Worm (Caenorhabditis elegans) whole organism, young adult: ENCODE results near the gene C02B8.7.

ENCODE experiments used
- B0019.2 ChIP-seq: fragments of 200-800 bp; sonication (Bioruptor generic); conservative IDR thresholded peaks from 2 replicates; pipeline ENCODE4 v1.3.6; 2022; ENCODE audit warnings: missing genetic modification reagents, missing genetic modification characterization, missing compliant biosample characterization
- B0035.1 ChIP-seq: sonication (generic microtip); optimal IDR thresholded peaks from 2 replicates; lab custom pipeline; 2016; ENCODE audit warnings: missing genetic modification characterization, mild to moderate bottlenecking, missing compliant biosample characterization, missing genotype, missing genetic modification reagents
- B0261.1 ChIP-seq: sonication (generic microtip); optimal IDR thresholded peaks from 2 replicates; lab custom pipeline; 2016; ENCODE audit warnings: mild to moderate bottlenecking, missing genetic modification characterization, moderate library complexity, missing compliant biosample characterization
- D2030.7 ChIP-seq: fragments of 200-800 bp; sonication (Bioruptor generic); IDR thresholded peaks from 2 replicates; pipeline ENCODE4 v1.3.6; 2022; ENCODE audit warnings: missing genetic modification reagents, missing genetic modification characterization, missing compliant biosample characterization
- F10E7.11 ChIP-seq: sonication (generic microtip); optimal IDR thresholded peaks from 2 replicates; lab custom pipeline; 2017; ENCODE audit warnings: mild to moderate bottlenecking, missing genetic modification characterization, moderate library complexity, missing compliant biosample characterization
- F52B5.7 ChIP-seq: sonication (generic microtip); optimal IDR thresholded peaks from 2 replicates; lab custom pipeline; 2016; ENCODE audit warnings: mild to moderate bottlenecking, missing genetic modification characterization, missing compliant biosample characterization
- K11D2.4 ChIP-seq: fragments of 200-800 bp; sonication (Bioruptor generic); IDR thresholded peaks from 2 replicates; pipeline ENCODE4 v1.3.6; 2022; ENCODE audit warnings: missing genetic modification reagents, missing genetic modification characterization, missing compliant biosample characterization
- K12H6.12 ChIP-seq: fragments of 200-800 bp; sonication (Bioruptor generic); optimal IDR thresholded peaks from 2 replicates; lab custom pipeline; 2018; ENCODE audit warnings: mild to moderate bottlenecking, missing genetic modification characterization, missing compliant biosample characterization
- T07F8.4 ChIP-seq: sonication (generic microtip); optimal IDR thresholded peaks from 2 replicates; lab custom pipeline; 2016; ENCODE audit warnings: mild to moderate bottlenecking, missing genetic modification characterization, moderate library complexity, missing compliant biosample characterization
- T26A5.8 ChIP-seq: sonication (generic microtip); optimal IDR thresholded peaks from 2 replicates; lab custom pipeline; 2016; ENCODE audit warnings: missing genetic modification characterization, missing compliant biosample characterization
- Y67H2A.10 ChIP-seq: fragments of 200-800 bp; sonication (Bioruptor generic); conservative IDR thresholded peaks from 2 replicates; pipeline ENCODE4 v1.3.6; 2022; ENCODE audit warnings: missing genetic modification reagents, missing genetic modification characterization, missing compliant biosample characterization
- ZK185.1 ChIP-seq: sonication (generic microtip); optimal IDR thresholded peaks from 2 replicates; lab custom pipeline; 2016; ENCODE audit warnings: mild to moderate bottlenecking, missing genetic modification characterization, missing compliant biosample characterization; ENCODE audit not compliant: poor library complexity, severe bottlenecking
- ama-1 ChIP-seq, 3 experiments: fragments of 150-350 bp in 1 of 3; sonication (generic microtip) in 2 of 3; optimal IDR thresholded peaks; 2 replicates each; lab custom pipeline; 2014 to 2018; ENCODE audit warnings: missing biosample characterization in 2 of 3, missing genetic modification characterization in 2 of 3, missing genetic modification reagents in 2 of 3
- aptf-3 ChIP-seq: fragments of 200-800 bp; sonication (Bioruptor generic); IDR thresholded peaks from 2 replicates; pipeline ENCODE4 v1.3.6; 2022; ENCODE audit warnings: missing genetic modification characterization, missing compliant biosample characterization
- ceh-40 ChIP-seq: fragments of 200-800 bp; sonication (Bioruptor generic); IDR thresholded peaks from 2 replicates; pipeline ENCODE4 v1.3.6; 2022; ENCODE audit warnings: missing genetic modification characterization, missing compliant biosample characterization
- ceh-79 ChIP-seq: sonication (generic microtip); optimal IDR thresholded peaks from 2 replicates; lab custom pipeline; 2017; ENCODE audit warnings: mild to moderate bottlenecking, missing genetic modification characterization, missing compliant biosample characterization
- die-1 ChIP-seq: sonication (generic microtip); optimal IDR thresholded peaks from 2 replicates; lab custom pipeline; 2016; ENCODE audit warnings: missing genotype, mild to moderate bottlenecking, missing genetic modification characterization, missing compliant biosample characterization
- dox-1 ChIP-seq: fragments of 200-800 bp; sonication (Bioruptor generic); IDR thresholded peaks from 2 replicates; pipeline ENCODE4 v1.3.6; 2022; ENCODE audit warnings: missing genetic modification reagents, missing genetic modification characterization, missing compliant biosample characterization
- dpl-1 ChIP-seq: fragments of 150-350 bp; optimal IDR thresholded peaks from 2 replicates; lab custom pipeline; 2014; ENCODE audit warnings: missing biosample characterization, missing genetic modification reagents, missing genetic modification characterization
- gei-17 ChIP-seq: fragments of 200-800 bp; sonication (Bioruptor generic); optimal IDR thresholded peaks from 2 replicates; lab custom pipeline; 2018; ENCODE audit warnings: mild to moderate bottlenecking, missing genetic modification characterization, missing compliant biosample characterization
- him-1 ChIP-seq: sonication (generic microtip); optimal IDR thresholded peaks from 2 replicates; lab custom pipeline; 2016; ENCODE audit warnings: missing genotype, missing genetic modification reagents, missing genetic modification characterization, missing compliant biosample characterization
- hmg-1.2 ChIP-seq: fragments of 200-800 bp; sonication (Bioruptor generic); IDR thresholded peaks from 2 replicates; pipeline ENCODE4 v1.3.6; 2022; ENCODE audit warnings: missing genetic modification reagents, missing genetic modification characterization, missing compliant biosample characterization
- hrde-1 ChIP-seq: sonication (generic microtip); optimal IDR thresholded peaks from 2 replicates; lab custom pipeline; 2016; ENCODE audit warnings: missing genetic modification characterization, mild to moderate bottlenecking, missing compliant biosample characterization, moderate library complexity, missing genotype, missing genetic modification reagents, borderline replicate concordance
- let-526 ChIP-seq: fragments of 200-800 bp; sonication (Bioruptor generic); IDR thresholded peaks from 2 replicates; pipeline ENCODE4 v1.3.6; 2022; ENCODE audit warnings: missing genetic modification reagents, missing genetic modification characterization, missing compliant biosample characterization
- let-607 ChIP-seq, 2 experiments: fragments of 200-800 bp in 1 of 2; sonication (Bioruptor generic) in 1 of 2; sonication (generic microtip) in 1 of 2; optimal IDR thresholded peaks; 2 replicates each; lab custom pipeline; 2016 to 2018; ENCODE audit warnings: mild to moderate bottlenecking in 2 of 2, missing compliant biosample characterization in 2 of 2, missing genetic modification characterization in 2 of 2, moderate library complexity in 2 of 2, missing genotype in 1 of 2
- lin-26 ChIP-seq: fragments of 200-800 bp; sonication (Bioruptor generic); IDR thresholded peaks from 2 replicates; pipeline ENCODE4 v1.3.6; 2022; ENCODE audit warnings: missing genetic modification reagents, missing genetic modification characterization, missing compliant biosample characterization
- lin-40 ChIP-seq: sonication (generic microtip); optimal IDR thresholded peaks from 2 replicates; lab custom pipeline; 2016; ENCODE audit warnings: missing genetic modification characterization, mild to moderate bottlenecking, missing compliant biosample characterization, missing genotype, missing genetic modification reagents
- lir-1 ChIP-seq: fragments of 200-800 bp; sonication (Bioruptor generic); conservative IDR thresholded peaks from 2 replicates; pipeline ENCODE4 v1.3.6; 2022; ENCODE audit warnings: missing genetic modification reagents, missing genetic modification characterization, missing compliant biosample characterization
- nhr-120 ChIP-seq: fragments of 200-800 bp; sonication (Bioruptor generic); IDR thresholded peaks from 2 replicates; pipeline ENCODE4 v1.3.6; 2022; ENCODE audit warnings: missing genetic modification characterization, missing compliant biosample characterization
- nhr-27 ChIP-seq: fragments of 200-800 bp; sonication (Bioruptor generic); optimal IDR thresholded peaks from 2 replicates; lab custom pipeline; 2018; ENCODE audit warnings: mild to moderate bottlenecking, missing genetic modification characterization, moderate library complexity, missing compliant biosample characterization
- nhr-80 ChIP-seq: sonication (generic microtip); optimal IDR thresholded peaks from 2 replicates; lab custom pipeline; 2016; ENCODE audit warnings: missing genetic modification characterization, missing compliant biosample characterization
- nhr-90 ChIP-seq: sonication (generic microtip); optimal IDR thresholded peaks from 2 replicates; lab custom pipeline; 2016; ENCODE audit warnings: missing genotype, mild to moderate bottlenecking, missing genetic modification characterization, missing compliant biosample characterization
- rec-8 ChIP-seq, 2 experiments: sonication (generic microtip); optimal IDR thresholded peaks; 2 replicates each; lab custom pipeline; 2016; ENCODE audit warnings: mild to moderate bottlenecking in 2 of 2, missing genetic modification characterization in 2 of 2, missing genetic modification reagents in 2 of 2, missing genotype in 2 of 2, missing biosample characterization in 1 of 2, missing compliant biosample characterization in 1 of 2, moderate library complexity in 1 of 2
- repo-1 ChIP-seq: sonication (generic microtip); optimal IDR thresholded peaks from 2 replicates; lab custom pipeline; 2017; ENCODE audit warnings: mild to moderate bottlenecking, missing genetic modification characterization, missing compliant biosample characterization
- rpc-1 ChIP-seq, 2 experiments: fragments of 150-350 bp in 1 of 2; sonication (generic microtip) in 1 of 2; optimal IDR thresholded peaks; 2 replicates each; lab custom pipeline; 2014 to 2018; ENCODE audit warnings: missing biosample characterization in 1 of 2, missing genetic modification characterization in 1 of 2, missing genetic modification reagents in 1 of 2, missing genotype in 1 of 2
- tbp1 ChIP-seq: fragments of 200-800 bp; sonication (Bioruptor generic); optimal IDR thresholded peaks from 2 replicates; lab custom pipeline; 2018; ENCODE audit warnings: mild to moderate bottlenecking, missing genetic modification characterization, missing compliant biosample characterization
- unc-62 ChIP-seq: fragments of 150-350 bp; optimal IDR thresholded peaks from 2 replicates; lab custom pipeline; 2014; ENCODE audit warnings: missing biosample characterization, missing genetic modification reagents, missing genetic modification characterization
- ztf-22 ChIP-seq: fragments of 200-800 bp; sonication (Bioruptor generic); optimal IDR thresholded peaks from 2 replicates; lab custom pipeline; 2018; ENCODE audit warnings: mild to moderate bottlenecking, missing genetic modification characterization, moderate library complexity, missing compliant biosample characterization
- ztf-25 ChIP-seq: fragments of 200-800 bp; sonication (Bioruptor generic); IDR thresholded peaks from 2 replicates; pipeline ENCODE4 v1.3.6; 2022; ENCODE audit warnings: missing genetic modification reagents, missing genetic modification characterization, missing compliant biosample characterization
- ztf-28 ChIP-seq: fragments of 200-800 bp; sonication (Bioruptor generic); IDR thresholded peaks from 2 replicates; pipeline ENCODE4 v1.3.6; 2022; ENCODE audit warnings: missing genetic modification reagents, missing genetic modification characterization, missing compliant biosample characterization

C02B8.7 gene

ce11 chrX:8150621-8151020 is 12.9 kb upstream of the C02B8.7 start, which contains the start of gene F22F1.2:
TSS of gene F22F1.2 (minus strand) at chrX:8150721.
- TF ChIP-seq lin-40 (tag; lab: Kevin White, UChicago) (no peak), ceh-79 (tag; lab: Kevin White, UChicago) (no peak), Y67H2A.10 (GFP tag; lab: Robert Waterston, UW) (no peak), ZK185.1 (tag; lab: Kevin White, UChicago) (no peak), rpc-1 (optimal IDR thresholded peaks at IDR 0.05; lab: Kevin White, UChicago) (no peak), rpc-1 (tag; optimal IDR thresholded peaks at IDR 0.05; lab: Kevin White, UChicago) (no peak), B0019.2 (GFP tag; lab: Robert Waterston, UW) (no peak), F10E7.11 (tag; lab: Kevin White, UChicago) (no peak), repo-1 (tag; lab: Kevin White, UChicago) (no peak), gei-17 (no peak), lir-1 (GFP tag; lab: Robert Waterston, UW) (no peak), aptf-3 (GFP tag; lab: Robert Waterston, UW) (no peak), him-1 (tag; lab: Kevin White, UChicago) (no peak), F52B5.7 (no peak), hrde-1 (tag; lab: Kevin White, UChicago) (no peak), nhr-80 (no peak), unc-62 (no peak), K11D2.4 (no peak), nhr-27 (tag; lab: Kevin White, UChicago) (no peak), ztf-28 (no peak), D2030.7 (GFP tag; lab: Robert Waterston, UW) (no peak)
- TF ChIP-seq, all 124 proteins: peak for 0

DNA sequence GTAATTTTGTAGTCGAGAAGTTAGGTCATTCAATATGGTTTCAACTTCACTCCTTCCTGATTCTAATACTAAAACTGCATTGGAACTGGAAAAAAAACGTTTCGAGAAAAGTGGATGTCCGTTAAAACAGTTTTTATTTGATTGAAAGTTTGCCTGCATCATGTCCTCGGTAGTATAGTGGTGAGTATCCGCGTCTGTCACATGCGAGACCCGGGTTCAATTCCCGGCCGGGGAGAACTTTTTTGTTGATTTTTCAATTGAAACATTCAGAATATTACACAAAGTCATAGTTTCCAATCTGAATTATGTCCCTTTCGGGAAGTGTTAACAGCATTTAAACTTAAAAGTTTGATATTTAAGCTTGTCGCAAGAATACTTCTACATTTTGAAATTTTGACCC is 11.3 kb upstream of the C02B8.7 start:
- TF ChIP-seq die-1 (tag; lab: Kevin White, UChicago) = peak; percentile 50
- TF ChIP-seq ama-1 (optimal IDR thresholded peaks at IDR 0.05; lab: Kevin White, UChicago) = no peak
- peak in 1 of 2 experiments; percentile 56 for TF ChIP-seq ama-1 (GFP tag; optimal IDR thresholded peaks at IDR 0.05; lab: Kevin White, UChicago)
- peak; percentile 39; the same call in 1 of the 2 replicates for TF ChIP-seq ztf-25 (GFP tag; lab: Robert Waterston, UW)
- TF ChIP-seq aptf-3 (GFP tag; lab: Robert Waterston, UW) = no peak
- TF ChIP-seq let-526 (GFP tag; lab: Robert Waterston, UW) = no peak
- no peak for TF ChIP-seq dpl-1 (GFP tag; lab: Kevin White, UChicago)
- TF ChIP-seq tbp1 = peak; percentile 85
- TF ChIP-seq D2030.7 (GFP tag; lab: Robert Waterston, UW) = peak; percentile 57; the same call in 1 of the 2 replicates
- TF ChIP-seq lin-26 (GFP tag; lab: Robert Waterston, UW) = peak; percentile 72; the same call in 1 of the 2 replicates
- no peak for TF ChIP-seq ceh-40 (GFP tag; lab: Robert Waterston, UW)
- TF ChIP-seq B0261.1 = peak; percentile 72
- no peak for TF ChIP-seq let-607 (tag; optimal IDR thresholded peaks at IDR 0.05; lab: Kevin White, UChicago)
- TF ChIP-seq nhr-90 (tag; lab: Kevin White, UChicago) = peak; percentile 29
- no peak for TF ChIP-seq nhr-120 (GFP tag; lab: Robert Waterston, UW)
- TF ChIP-seq rec-8 (tag; optimal IDR thresholded peaks at IDR 0.05; lab: Kevin White, UChicago) = peak in 1 of 2 experiments; percentile 33
- no peak for TF ChIP-seq nhr-80
- peak; percentile 68 for TF ChIP-seq rpc-1 (optimal IDR thresholded peaks at IDR 0.05; lab: Kevin White, UChicago)
- peak; percentile 83 for TF ChIP-seq rpc-1 (tag; optimal IDR thresholded peaks at IDR 0.05; lab: Kevin White, UChicago)
- TF ChIP-seq dox-1 (GFP tag; lab: Robert Waterston, UW) = 0 out of 2 replicates have a peak, but pooled peaks have one; percentile 7
- TF ChIP-seq T26A5.8 (tag; lab: Kevin White, UChicago) = no peak
- no peak for TF ChIP-seq ztf-22 (GFP tag; lab: Kevin White, UChicago)
- no peak for TF ChIP-seq K12H6.12 (tag; lab: Kevin White, UChicago)
- TF ChIP-seq hmg-1.2 (GFP tag; lab: Robert Waterston, UW) = peak; percentile 43; the same call in 1 of the 2 replicates
- no peak for TF ChIP-seq nhr-27 (tag; lab: Kevin White, UChicago)
- peak; percentile 61 for TF ChIP-seq him-1 (tag; lab: Kevin White, UChicago)
- no peak for TF ChIP-seq T07F8.4 (tag; lab: Kevin White, UChicago)
- peak; percentile 23 for TF ChIP-seq B0035.1 (tag; lab: Kevin White, UChicago)
